Worm (Caenorhabditis elegans) whole organism, young adult: ENCODE results near the gene tbc-17.

ENCODE experiments used
- F10E7.11 ChIP-seq: sonication (generic microtip); optimal IDR thresholded peaks from 2 replicates; lab custom pipeline; 2017; ENCODE audit warnings: mild to moderate bottlenecking, missing genetic modification characterization, moderate library complexity, missing compliant biosample characterization
- F49E8.2 ChIP-seq: sonication (generic microtip); optimal IDR thresholded peaks from 3 replicates; lab custom pipeline; 2017; ENCODE audit warnings: missing genetic modification characterization, mild to moderate bottlenecking, missing compliant biosample characterization, antibody characterized with exemption, moderate library complexity; ENCODE audit not compliant: insufficient read depth
- ama-1 ChIP-seq, 3 experiments: fragments of 150-350 bp in 1 of 3; sonication (generic microtip) in 2 of 3; optimal IDR thresholded peaks; 2 replicates each; lab custom pipeline; 2014 to 2018; ENCODE audit warnings: missing biosample characterization in 2 of 3, missing genetic modification characterization in 2 of 3, missing genetic modification reagents in 2 of 3
- athp-1 ChIP-seq: sonication (generic microtip); optimal IDR thresholded peaks from 2 replicates; lab custom pipeline; 2017; ENCODE audit warnings: mild to moderate bottlenecking, missing genetic modification characterization, missing compliant biosample characterization
- cebp-1 ChIP-seq, 2 experiments: fragments of 200-800 bp in 1 of 2; sonication (Bioruptor generic) in 1 of 2; sonication (generic microtip) in 1 of 2; IDR thresholded peaks in 1 of 2; optimal IDR thresholded peaks in 1 of 2; 2 replicates each; pipeline versions ENCODE4 v1.3.6 to Lab custom; 2017 to 2022; ENCODE audit warnings: missing compliant biosample characterization in 2 of 2, missing genetic modification characterization in 2 of 2, mild to moderate bottlenecking in 1 of 2, missing genetic modification reagents in 1 of 2, moderate library complexity in 1 of 2
- ets-4 ChIP-seq: fragments of 200-800 bp; sonication (Bioruptor generic); optimal IDR thresholded peaks from 2 replicates; lab custom pipeline; 2018; ENCODE audit warnings: mild to moderate bottlenecking, missing genetic modification characterization, missing compliant biosample characterization
- madf-3 ChIP-seq: fragments of 200-800 bp; sonication (Bioruptor generic); IDR thresholded peaks from 2 replicates; pipeline ENCODE4 v1.3.6; 2022; ENCODE audit warnings: missing genetic modification reagents, missing genetic modification characterization, missing compliant biosample characterization
- madf-6 ChIP-seq: fragments of 200-800 bp; sonication (Bioruptor generic); IDR thresholded peaks from 2 replicates; pipeline ENCODE4 v1.3.6; 2022; ENCODE audit warnings: missing genetic modification reagents, missing genetic modification characterization, missing compliant biosample characterization
- tbx-9 ChIP-seq: sonication (generic microtip); optimal IDR thresholded peaks from 2 replicates; lab custom pipeline; 2016; ENCODE audit warnings: borderline replicate concordance, missing genetic modification characterization, inconsistent platforms, missing compliant biosample characterization

DNA sequence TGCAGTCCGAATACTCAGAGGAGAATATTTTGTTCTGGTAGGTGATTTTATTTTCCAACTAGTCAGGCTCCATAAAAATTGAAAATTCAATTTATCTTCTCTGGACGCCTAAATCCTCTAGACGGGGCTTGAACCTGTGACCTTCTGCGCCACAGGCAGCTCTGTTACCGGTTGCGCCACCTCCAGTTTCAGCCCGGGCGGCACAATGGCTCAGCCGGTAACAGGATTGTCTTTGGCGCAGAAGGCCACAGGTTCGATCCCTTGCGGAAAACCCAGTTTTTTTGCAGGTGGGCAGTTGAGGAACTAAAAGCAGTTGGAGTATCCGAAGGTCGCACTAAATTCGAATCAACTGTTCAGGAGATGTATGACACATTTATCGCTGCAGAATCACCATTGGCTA is 24.3 kb upstream of the tbc-17 start:
- TF ChIP-seq F49E8.2 (tag; lab: Kevin White, UChicago), result no peak
- no peak for TF ChIP-seq F10E7.11 (tag; lab: Kevin White, UChicago)
- no peak for TF ChIP-seq cebp-1 (GFP tag; IDR thresholded peaks at IDR 0.05; lab: Robert Waterston, UW)
- TF ChIP-seq cebp-1 (tag; optimal IDR thresholded peaks at IDR 0.05; lab: Kevin White, UChicago), result no peak
- no peak for TF ChIP-seq ets-4
- TF ChIP-seq ama-1 (optimal IDR thresholded peaks at IDR 0.05; lab: Kevin White, UChicago), result no peak
- no peak for TF ChIP-seq ama-1 (GFP tag; optimal IDR thresholded peaks at IDR 0.05; lab: Kevin White, UChicago)
- no peak for TF ChIP-seq tbx-9 (tag; lab: Kevin White, UChicago)
- TF ChIP-seq athp-1 (tag; lab: Kevin White, UChicago), result no peak
- TF ChIP-seq madf-3 (GFP tag; lab: Robert Waterston, UW), result no peak
- TF ChIP-seq madf-6, result peak; percentile 9; the same call in 1 of the 2 replicates
